Worm (Caenorhabditis elegans): ENCODE data around the gene kqt-3.
A peak's percentile ranks its signal among the peaks of the same experiment; 100 is the strongest.

The kqt-3 gene

ce11 chrII:13685581-13685980 is 10.5 kb upstream of the kqt-3 start:
- no peak for TF ChIP-seq hmg-4 (GFP tag; optimal IDR thresholded peaks at IDR 0.05)
- TF ChIP-seq ceh-13 (GFP tag; optimal IDR thresholded peaks at IDR 0.05): no peak
- TF ChIP-seq tbx-11 (GFP tag; IDR thresholded peaks at IDR 0.05): no peak
- no peak for TF ChIP-seq tbx-37 (GFP tag; conservative IDR thresholded peaks at IDR 0.05)
- no peak for TF ChIP-seq ama-1 (optimal IDR thresholded peaks at IDR 0.05)

- TF ChIP-seq F13C5.2 (tag; optimal IDR thresholded peaks at IDR 0.05) (peak; percentile 44), ets-7 (tag; optimal IDR thresholded peaks at IDR 0.05) (no peak)
These were observed 1.4 kb upstream of the kqt-3 start, which contains the start of gene rpoa-1 for ce11 chrII:13694712-13695111. Gene rpoa-1, minus strand, starts transcription at chrII:13694795.

- TF ChIP-seq ceh-36 (tag; optimal IDR thresholded peaks at IDR 0.05) (no peak), B0310.2 (tag; optimal IDR thresholded peaks at IDR 0.05) (no peak), F13C5.2 (tag; optimal IDR thresholded peaks at IDR 0.05) (no peak), hmg-4 (GFP tag; optimal IDR thresholded peaks at IDR 0.05) (no peak), ceh-13 (GFP tag; optimal IDR thresholded peaks at IDR 0.05) (no peak), hnd-1 (tag; optimal IDR thresholded peaks at IDR 0.05) (no peak), pes-1 (GFP tag; IDR thresholded peaks at IDR 0.05) (no peak), sea-1 (GFP tag; conservative IDR thresholded peaks at IDR 0.05) (no peak), aly-1 (tag; optimal IDR thresholded peaks at IDR 0.05) (no peak), flt-1 (GFP tag; IDR thresholded peaks at IDR 0.05) (no peak), ets-7 (tag; optimal IDR thresholded peaks at IDR 0.05) (no peak), tbx-11 (GFP tag; IDR thresholded peaks at IDR 0.05) (no peak), tbx-37 (GFP tag; conservative IDR thresholded peaks at IDR 0.05) (no peak), ama-1 (optimal IDR thresholded peaks at IDR 0.05) (no peak), tra-4 (tag; optimal IDR thresholded peaks at IDR 0.05) (no peak), scrt-1 (GFP tag; IDR thresholded peaks at IDR 0.05) (no peak), hmbx-1 (tag; optimal IDR thresholded peaks at IDR 0.05) (no peak)
These were observed 1.6 kb downstream of the kqt-3 start for ce11 chrII:13697691-13698090.

ce11 chrII:13711493-13712055 is 15.5 kb downstream of the kqt-3 start:
- no peak for TF ChIP-seq hnd-1 (tag; optimal IDR thresholded peaks at IDR 0.05)
- TF ChIP-seq ceh-13 (GFP tag; optimal IDR thresholded peaks at IDR 0.05): no peak
- no peak for TF ChIP-seq ceh-36 (tag; optimal IDR thresholded peaks at IDR 0.05)
- TF ChIP-seq flt-1 (GFP tag; IDR thresholded peaks at IDR 0.05): no peak
- TF ChIP-seq aly-1 (tag; optimal IDR thresholded peaks at IDR 0.05): no peak
- TF ChIP-seq scrt-1 (GFP tag; IDR thresholded peaks at IDR 0.05): no peak
- no peak for TF ChIP-seq hmbx-1 (tag; optimal IDR thresholded peaks at IDR 0.05)
- TF ChIP-seq tra-4 (tag; optimal IDR thresholded peaks at IDR 0.05): no peak

DNA sequence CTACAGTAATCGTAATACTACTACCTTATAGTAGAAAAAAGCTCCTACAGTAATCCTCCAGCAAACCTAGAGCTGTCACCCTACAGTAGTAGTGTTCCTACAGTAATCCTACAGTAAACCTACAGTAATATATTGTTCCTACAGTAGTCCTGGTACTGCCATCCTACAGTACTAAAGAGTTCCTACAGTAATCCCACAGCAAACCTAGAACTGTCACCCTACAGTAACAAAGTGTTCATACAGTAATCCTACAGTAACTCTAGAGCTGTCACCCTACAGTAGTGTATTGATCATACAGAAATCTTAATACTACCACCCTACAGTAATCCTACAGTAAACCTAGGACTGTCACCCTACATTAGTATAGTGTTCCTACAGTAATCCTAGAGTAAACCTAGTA is 17.2 kb downstream of the kqt-3 start:
- TF ChIP-seq F13C5.2 (tag; optimal IDR thresholded peaks at IDR 0.05): no peak
- no peak for TF ChIP-seq tra-4 (tag; optimal IDR thresholded peaks at IDR 0.05)
- TF ChIP-seq hnd-1 (tag; optimal IDR thresholded peaks at IDR 0.05): no peak

ce11 chrII:13715333-13715732 is 19.3 kb downstream of the kqt-3 start:
- TF ChIP-seq scrt-1 (GFP tag; IDR thresholded peaks at IDR 0.05): 0 out of 2 replicates have a peak, but pooled peaks have one; percentile 11
- TF ChIP-seq ceh-36 (tag; optimal IDR thresholded peaks at IDR 0.05): peak; percentile 95
- no peak for TF ChIP-seq F13C5.2 (tag; optimal IDR thresholded peaks at IDR 0.05)

- no peak for TF ChIP-seq hnd-1 (tag; optimal IDR thresholded peaks at IDR 0.05)
- no peak for TF ChIP-seq tbx-37 (GFP tag; conservative IDR thresholded peaks at IDR 0.05)
- no peak for TF ChIP-seq sea-1 (GFP tag; conservative IDR thresholded peaks at IDR 0.05)
- no peak for TF ChIP-seq F13C5.2 (tag; optimal IDR thresholded peaks at IDR 0.05)
- no peak for TF ChIP-seq flt-1 (GFP tag; IDR thresholded peaks at IDR 0.05)
- TF ChIP-seq hmbx-1 (tag; optimal IDR thresholded peaks at IDR 0.05): no peak
- TF ChIP-seq scrt-1 (GFP tag; IDR thresholded peaks at IDR 0.05): no peak
- TF ChIP-seq tra-4 (tag; optimal IDR thresholded peaks at IDR 0.05): no peak
- no peak for TF ChIP-seq B0310.2 (tag; optimal IDR thresholded peaks at IDR 0.05)
These were observed 19.7 kb downstream of the kqt-3 start, which contains the start of gene zipt-2.3 for ce11 chrII:13715733-13716132. Gene zipt-2.3, minus strand, starts transcription at chrII:13715879.

- TF ChIP-seq tbx-37 (GFP tag; conservative IDR thresholded peaks at IDR 0.05) (no peak), ama-1 (optimal IDR thresholded peaks at IDR 0.05) (no peak)
These were observed 21.6 kb downstream of the kqt-3 start for ce11 chrII:13717393-13718367.

DNA sequence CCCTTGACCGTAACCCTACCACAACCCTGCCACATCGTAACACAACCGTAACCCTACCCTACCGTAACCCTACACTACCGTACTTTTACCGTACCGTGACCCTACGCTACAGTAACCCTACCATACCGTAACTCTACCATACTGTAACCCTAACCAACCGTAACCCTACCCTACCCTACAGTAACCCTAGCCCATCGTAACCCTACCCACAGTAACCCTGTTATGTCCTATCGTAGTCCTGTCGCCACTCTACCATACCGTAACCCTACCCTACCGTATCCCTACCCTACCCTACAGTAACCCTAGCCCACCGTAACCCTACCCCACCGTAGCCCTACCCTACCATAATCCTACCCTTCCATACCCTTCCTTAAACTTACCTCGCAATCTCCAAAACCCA is 24.6 kb downstream of the kqt-3 start:
- TF ChIP-seq ceh-13 (GFP tag; optimal IDR thresholded peaks at IDR 0.05): no peak
- TF ChIP-seq tbx-11 (GFP tag; IDR thresholded peaks at IDR 0.05): no peak
- TF ChIP-seq ama-1 (optimal IDR thresholded peaks at IDR 0.05): no peak
- no peak for TF ChIP-seq tra-4 (tag; optimal IDR thresholded peaks at IDR 0.05)
- TF ChIP-seq B0310.2 (tag; optimal IDR thresholded peaks at IDR 0.05): no peak
- no peak for TF ChIP-seq tbx-37 (GFP tag; conservative IDR thresholded peaks at IDR 0.05)
- no peak for TF ChIP-seq hnd-1 (tag; optimal IDR thresholded peaks at IDR 0.05)
- no peak for TF ChIP-seq scrt-1 (GFP tag; IDR thresholded peaks at IDR 0.05)

All from whole organism, early embryonic.